Worm (Caenorhabditis elegans) whole organism, young adult: ENCODE data around the gene vps-36.

Experiments used
- D2030.7 ChIP-seq: fragments of 200-800 bp; sonication (Bioruptor generic); IDR thresholded peaks from 2 replicates; pipeline ENCODE4 v1.3.6; 2022; ENCODE audit warnings: missing genetic modification reagents, missing genetic modification characterization, missing compliant biosample characterization
- F22D6.2 ChIP-seq: sonication (generic microtip); optimal IDR thresholded peaks from 2 replicates; lab custom pipeline; 2016; ENCODE audit warnings: mild to moderate bottlenecking, missing genetic modification characterization, missing compliant biosample characterization
- F37B4.10 ChIP-seq: fragments of 200-800 bp; sonication (Bioruptor generic); IDR thresholded peaks from 2 replicates; pipeline ENCODE4 v1.3.6; 2022; ENCODE audit warnings: missing genetic modification characterization, missing compliant biosample characterization
- T26A5.8 ChIP-seq: sonication (generic microtip); optimal IDR thresholded peaks from 2 replicates; lab custom pipeline; 2016; ENCODE audit warnings: missing genetic modification characterization, missing compliant biosample characterization
- Y53F4B.3 ChIP-seq: fragments of 200-800 bp; sonication (Bioruptor generic); IDR thresholded peaks from 2 replicates; pipeline ENCODE4 v1.3.6; 2022; ENCODE audit warnings: missing genetic modification reagents, missing genetic modification characterization, missing compliant biosample characterization
- Y67H2A.10 ChIP-seq: fragments of 200-800 bp; sonication (Bioruptor generic); conservative IDR thresholded peaks from 2 replicates; pipeline ENCODE4 v1.3.6; 2022; ENCODE audit warnings: missing genetic modification reagents, missing genetic modification characterization, missing compliant biosample characterization
- attf-3 ChIP-seq: fragments of 200-800 bp; sonication (Bioruptor generic); conservative IDR thresholded peaks from 2 replicates; pipeline ENCODE4 v1.3.6; 2022; ENCODE audit warnings: missing genetic modification reagents, missing genetic modification characterization, missing compliant biosample characterization
- cebp-1 ChIP-seq, 2 experiments: fragments of 200-800 bp in 1 of 2; sonication (Bioruptor generic) in 1 of 2; sonication (generic microtip) in 1 of 2; IDR thresholded peaks in 1 of 2; optimal IDR thresholded peaks in 1 of 2; 2 replicates each; pipeline versions ENCODE4 v1.3.6 to Lab custom; 2017 to 2022; ENCODE audit warnings: missing compliant biosample characterization in 2 of 2, missing genetic modification characterization in 2 of 2, mild to moderate bottlenecking in 1 of 2, missing genetic modification reagents in 1 of 2, moderate library complexity in 1 of 2
- chd-7 ChIP-seq: sonication (generic microtip); optimal IDR thresholded peaks from 2 replicates; lab custom pipeline; 2016; ENCODE audit warnings: mild to moderate bottlenecking, missing genetic modification characterization, moderate library complexity, missing compliant biosample characterization
- die-1 ChIP-seq: sonication (generic microtip); optimal IDR thresholded peaks from 2 replicates; lab custom pipeline; 2016; ENCODE audit warnings: missing genotype, mild to moderate bottlenecking, missing genetic modification characterization, missing compliant biosample characterization
- dpl-1 ChIP-seq: fragments of 150-350 bp; optimal IDR thresholded peaks from 2 replicates; lab custom pipeline; 2014; ENCODE audit warnings: missing biosample characterization, missing genetic modification reagents, missing genetic modification characterization
- ekl-4 ChIP-seq: fragments of 200-800 bp; sonication (Bioruptor generic); IDR thresholded peaks from 2 replicates; pipeline ENCODE4 v1.3.6; 2022; ENCODE audit warnings: missing genetic modification reagents, missing genetic modification characterization, missing compliant biosample characterization
- ets-4 ChIP-seq: fragments of 200-800 bp; sonication (Bioruptor generic); optimal IDR thresholded peaks from 2 replicates; lab custom pipeline; 2018; ENCODE audit warnings: mild to moderate bottlenecking, missing genetic modification characterization, missing compliant biosample characterization
- gei-17 ChIP-seq: fragments of 200-800 bp; sonication (Bioruptor generic); optimal IDR thresholded peaks from 2 replicates; lab custom pipeline; 2018; ENCODE audit warnings: mild to moderate bottlenecking, missing genetic modification characterization, missing compliant biosample characterization
- him-1 ChIP-seq: sonication (generic microtip); optimal IDR thresholded peaks from 2 replicates; lab custom pipeline; 2016; ENCODE audit warnings: missing genotype, missing genetic modification reagents, missing genetic modification characterization, missing compliant biosample characterization
- hlh-12 ChIP-seq: sonication (generic microtip); optimal IDR thresholded peaks from 2 replicates; lab custom pipeline; 2016; ENCODE audit warnings: missing genetic modification characterization, missing compliant biosample characterization
- hrde-1 ChIP-seq: sonication (generic microtip); optimal IDR thresholded peaks from 2 replicates; lab custom pipeline; 2016; ENCODE audit warnings: missing genetic modification characterization, mild to moderate bottlenecking, missing compliant biosample characterization, moderate library complexity, missing genotype, missing genetic modification reagents, borderline replicate concordance
- lin-26 ChIP-seq: fragments of 200-800 bp; sonication (Bioruptor generic); IDR thresholded peaks from 2 replicates; pipeline ENCODE4 v1.3.6; 2022; ENCODE audit warnings: missing genetic modification reagents, missing genetic modification characterization, missing compliant biosample characterization
- lin-35 ChIP-seq, 3 experiments: fragments of 150-350 bp in 2 of 3; sonication (generic microtip) in 1 of 3; optimal IDR thresholded peaks; 2 replicates each; lab custom pipeline; 2014 to 2018; ENCODE audit warnings: missing biosample characterization in 3 of 3, missing genetic modification characterization in 3 of 3, missing genetic modification reagents in 3 of 3
- lir-1 ChIP-seq: fragments of 200-800 bp; sonication (Bioruptor generic); conservative IDR thresholded peaks from 2 replicates; pipeline ENCODE4 v1.3.6; 2022; ENCODE audit warnings: missing genetic modification reagents, missing genetic modification characterization, missing compliant biosample characterization
- lsl-1 ChIP-seq: fragments of 200-800 bp; sonication (Bioruptor generic); optimal IDR thresholded peaks from 2 replicates; lab custom pipeline; 2018; ENCODE audit warnings: mild to moderate bottlenecking, missing genetic modification characterization, moderate library complexity, missing compliant biosample characterization
- madf-10 ChIP-seq: sonication (generic microtip); optimal IDR thresholded peaks from 2 replicates; lab custom pipeline; 2016; ENCODE audit warnings: mild to moderate bottlenecking, missing genetic modification characterization, missing compliant biosample characterization
- madf-3 ChIP-seq: fragments of 200-800 bp; sonication (Bioruptor generic); IDR thresholded peaks from 2 replicates; pipeline ENCODE4 v1.3.6; 2022; ENCODE audit warnings: missing genetic modification reagents, missing genetic modification characterization, missing compliant biosample characterization
- mel-28 ChIP-seq: sonication (generic microtip); optimal IDR thresholded peaks from 2 replicates; lab custom pipeline; 2016; ENCODE audit warnings: borderline replicate concordance, mild to moderate bottlenecking, missing genetic modification characterization, missing compliant biosample characterization
- mes-4 ChIP-seq: sonication (generic microtip); optimal IDR thresholded peaks from 2 replicates; lab custom pipeline; 2016; ENCODE audit warnings: missing genotype, missing genetic modification characterization, missing compliant biosample characterization
- mxl-1 ChIP-seq: sonication (generic microtip); optimal IDR thresholded peaks from 2 replicates; lab custom pipeline; 2016; ENCODE audit warnings: missing genetic modification characterization, missing compliant biosample characterization
- nfya-2 ChIP-seq: fragments of 200-800 bp; sonication (Bioruptor generic); IDR thresholded peaks from 2 replicates; pipeline ENCODE4 v1.3.6; 2022; ENCODE audit warnings: missing genetic modification reagents, missing genetic modification characterization, missing compliant biosample characterization
- rpc-1 ChIP-seq, 2 experiments: fragments of 150-350 bp in 1 of 2; sonication (generic microtip) in 1 of 2; optimal IDR thresholded peaks; 2 replicates each; lab custom pipeline; 2014 to 2018; ENCODE audit warnings: missing biosample characterization in 1 of 2, missing genetic modification characterization in 1 of 2, missing genetic modification reagents in 1 of 2, missing genotype in 1 of 2
- snpc-4 ChIP-seq, 5 experiments: fragments of 150-350 bp in 1 of 5; sonication (generic microtip) in 4 of 5; optimal IDR thresholded peaks; 2 replicates each; lab custom pipeline; 2014 to 2018; ENCODE audit warnings: missing genetic modification characterization in 5 of 5, missing biosample characterization in 3 of 5, antibody characterized with exemption in 2 of 5, mild to moderate bottlenecking in 2 of 5, missing compliant biosample characterization in 2 of 5, missing genotype in 2 of 5, moderate library complexity in 2 of 5, missing genetic modification reagents in 1 of 5
- sptf-2 ChIP-seq: fragments of 200-800 bp; sonication (Bioruptor generic); optimal IDR thresholded peaks from 2 replicates; lab custom pipeline; 2018; ENCODE audit warnings: mild to moderate bottlenecking, missing genetic modification characterization, missing compliant biosample characterization
- tbx-9 ChIP-seq: sonication (generic microtip); optimal IDR thresholded peaks from 2 replicates; lab custom pipeline; 2016; ENCODE audit warnings: borderline replicate concordance, missing genetic modification characterization, inconsistent platforms, missing compliant biosample characterization
- zfh-2 ChIP-seq: fragments of 200-800 bp; sonication (Bioruptor generic); conservative IDR thresholded peaks from 2 replicates; pipeline ENCODE4 v1.3.6; 2022; ENCODE audit warnings: missing genetic modification reagents, missing genetic modification characterization, missing compliant biosample characterization
- zim-3 ChIP-seq: sonication (generic microtip); optimal IDR thresholded peaks from 2 replicates; lab custom pipeline; 2017; ENCODE audit warnings: mild to moderate bottlenecking, missing genetic modification characterization, moderate library complexity, missing compliant biosample characterization
- ztf-26 ChIP-seq: sonication (generic microtip); optimal IDR thresholded peaks from 2 replicates; lab custom pipeline; 2017; ENCODE audit warnings: missing genetic modification characterization, missing compliant biosample characterization

vps-36 gene

DNA sequence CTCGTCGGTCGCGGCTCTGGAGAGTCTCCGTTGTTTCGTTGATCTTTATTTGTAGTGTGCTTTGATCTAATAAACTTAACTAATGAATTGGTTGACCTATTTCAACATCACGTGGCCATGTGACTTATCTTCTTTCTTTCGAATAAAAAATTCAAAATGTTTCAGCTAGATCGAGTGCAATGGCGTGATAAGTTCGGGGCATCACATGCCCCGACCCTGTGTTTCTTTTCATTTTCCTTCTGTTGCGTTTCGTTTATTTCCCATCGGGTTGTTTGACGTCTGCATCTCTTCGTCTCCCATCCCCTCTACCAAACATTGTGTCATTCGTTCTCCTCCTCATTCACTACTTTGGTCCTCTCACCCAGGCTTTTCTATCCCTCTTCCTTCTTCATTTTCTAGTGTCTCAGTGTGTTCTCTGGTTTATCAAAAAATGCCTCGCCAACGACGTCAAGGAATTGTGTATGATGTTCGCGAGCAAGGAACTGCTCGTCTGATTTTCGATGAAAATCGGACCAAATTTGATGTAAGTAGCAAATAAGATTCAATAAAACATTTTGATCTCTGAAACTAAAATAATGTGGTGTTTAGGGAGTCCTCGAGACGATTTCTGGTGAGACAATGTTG lies 8.7 kb downstream of the vps-36 start, which contains the start of gene F17C11.4 (continued):
- TF ChIP-seq F22D6.2 (tag; lab: Kevin White, UChicago): peak; percentile 18
- peak; percentile 2 for TF ChIP-seq gei-17 (GFP tag; lab: Kevin White, UChicago)
- TF ChIP-seq mel-28: no peak
- TF ChIP-seq zfh-2 (GFP tag; lab: Robert Waterston, UW): peak; percentile 64
- peak; percentile 64 for TF ChIP-seq madf-10
- TF ChIP-seq F37B4.10 (GFP tag; lab: Robert Waterston, UW): no peak
- TF ChIP-seq Y53F4B.3: no peak
- peak; percentile 66; the same call in 1 of the 2 replicates for TF ChIP-seq lin-26
- TF ChIP-seq, all 124 proteins: peak for 34

- TF ChIP-seq ets-4 (no peak), lsl-1 (GFP tag; lab: Kevin White, UChicago) (no peak), lir-1 (GFP tag; lab: Robert Waterston, UW) (no peak), T26A5.8 (no peak), ztf-26 (tag; lab: Kevin White, UChicago) (no peak), cebp-1 (GFP tag; IDR thresholded peaks at IDR 0.05; lab: Robert Waterston, UW) (no peak), cebp-1 (tag; optimal IDR thresholded peaks at IDR 0.05; lab: Kevin White, UChicago) (no peak), ekl-4 (no peak), him-1 (tag; lab: Kevin White, UChicago) (no peak), rpc-1 (optimal IDR thresholded peaks at IDR 0.05; lab: Kevin White, UChicago) (no peak), rpc-1 (tag; optimal IDR thresholded peaks at IDR 0.05; lab: Kevin White, UChicago) (no peak), snpc-4 (GFP tag; optimal IDR thresholded peaks at IDR 0.05; lab: Kevin White, UChicago) (no peak), snpc-4 (tag; optimal IDR thresholded peaks at IDR 0.05; lab: Kevin White, UChicago) (no peak), mel-28 (no peak), mes-4 (tag; lab: Kevin White, UChicago) (no peak), sptf-2 (GFP tag; lab: Kevin White, UChicago) (no peak), madf-3 (GFP tag; lab: Robert Waterston, UW) (no peak), zim-3 (tag; lab: Kevin White, UChicago) (no peak), lin-35 (GFP tag; optimal IDR thresholded peaks at IDR 0.05; lab: Kevin White, UChicago) (no peak)
These were observed 11.0 kb downstream of the vps-36 start, which contains the start of gene col-153 for ce11 chrV:10949511-10949910. Gene col-153 (plus strand): TSS chrV:10949811.

DNA sequence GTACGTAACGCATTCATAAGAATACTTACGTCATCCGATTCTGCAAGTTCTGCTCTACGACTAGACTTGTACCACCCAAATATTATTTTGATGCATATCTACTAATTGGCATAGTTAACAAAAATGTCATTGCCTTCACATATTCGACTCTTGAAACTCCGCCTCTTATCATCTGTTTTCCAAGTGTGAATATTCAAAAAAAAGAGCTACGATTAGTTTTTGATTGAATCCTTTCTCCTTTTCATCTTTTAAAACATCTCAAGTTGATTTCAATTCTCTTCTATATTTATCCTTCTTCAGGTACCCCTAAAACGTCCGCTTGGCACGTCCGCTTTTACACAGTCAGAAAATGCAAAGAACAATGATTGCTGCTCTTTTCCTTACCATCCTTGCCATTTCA lies 12.5 kb downstream of the vps-36 start, which contains the start of gene F17C11.2:
Gene F17C11.2 (plus strand): TSS at position 301 of the 400 bp plus-strand sequence.
- no peak for TF ChIP-seq madf-10
- no peak for TF ChIP-seq mxl-1 (tag; lab: Kevin White, UChicago)
- TF ChIP-seq die-1 (tag; lab: Kevin White, UChicago): no peak
- TF ChIP-seq hlh-12 (tag; lab: Kevin White, UChicago): no peak
- no peak for TF ChIP-seq D2030.7 (GFP tag; lab: Robert Waterston, UW)
- TF ChIP-seq tbx-9 (tag; lab: Kevin White, UChicago): no peak
- no peak for TF ChIP-seq F22D6.2 (tag; lab: Kevin White, UChicago)
- TF ChIP-seq, all 124 proteins: peak for 0

ce11 chrV:10947210-10947609 lies 13.3 kb downstream of the vps-36 start:
- TF ChIP-seq hrde-1 (tag; lab: Kevin White, UChicago) (no peak), attf-3 (no peak), hlh-12 (tag; lab: Kevin White, UChicago) (no peak), dpl-1 (GFP tag; lab: Kevin White, UChicago) (no peak), chd-7 (tag; lab: Kevin White, UChicago) (no peak), nfya-2 (GFP tag; lab: Robert Waterston, UW) (no peak), rpc-1 (optimal IDR thresholded peaks at IDR 0.05; lab: Kevin White, UChicago) (no peak), rpc-1 (tag; optimal IDR thresholded peaks at IDR 0.05; lab: Kevin White, UChicago) (no peak), Y67H2A.10 (GFP tag; lab: Robert Waterston, UW) (no peak)
